Fruit fly (Drosophila melanogaster) S2 (cell line): ENCODE measurements around the gene CG6678.

Source experiments
- CG8478 ChIP-seq: fragments of >200 bp; optimal IDR thresholded peaks from 2 replicates; lab custom pipeline; 2018
- CTCF ChIP-seq, 2 experiments: fragments of >200 bp; optimal IDR thresholded peaks; 2 replicates each; lab custom pipeline; 2018

dm6 chr3R:21845165-21845564, 41.7 kb upstream of the CG6678 start, which contains the start of gene Gr93c:
- TF ChIP-seq CG8478 (lab: Kevin White, UChicago) = no peak
- TF ChIP-seq CTCF (optimal IDR thresholded peaks at IDR 0.05; lab: Kevin White, UChicago) = no peak
